Worm (Caenorhabditis elegans) whole organism, L1 larva: Measurements from ENCODE around the gene C15C7.4.

Experiments
- C04F5.9 ChIP-seq: sonication (generic microtip); optimal IDR thresholded peaks from 2 replicates; lab custom pipeline; 2016; ENCODE audit warnings: missing genetic modification characterization, missing compliant biosample characterization
- C16A3.4 ChIP-seq: fragments of 150-350 bp; optimal IDR thresholded peaks from 2 replicates; lab custom pipeline; 2014; ENCODE audit warnings: missing biosample characterization, missing genetic modification characterization
- Y116A8C.19 ChIP-seq: sonication (generic microtip); optimal IDR thresholded peaks from 2 replicates; lab custom pipeline; 2016; ENCODE audit warnings: missing compliant biosample characterization, missing genetic modification characterization, borderline replicate concordance
- aha-1 ChIP-seq: fragments of 150-350 bp; optimal IDR thresholded peaks from 2 replicates; lab custom pipeline; 2014; ENCODE audit warnings: missing biosample characterization, missing genetic modification characterization
- aly-2 ChIP-seq: fragments of 150-350 bp; optimal IDR thresholded peaks from 2 replicates; lab custom pipeline; 2014; ENCODE audit warnings: missing biosample characterization, missing genetic modification characterization
- ama-1 ChIP-seq: fragments of 150-350 bp; optimal IDR thresholded peaks from 2 replicates; lab custom pipeline; 2014
- blmp-1 ChIP-seq: fragments of 150-350 bp; optimal IDR thresholded peaks from 2 replicates; lab custom pipeline; 2014; ENCODE audit warnings: missing biosample characterization, missing genetic modification characterization
- ceh-63 ChIP-seq: fragments of 200-800 bp; sonication (Bioruptor generic); optimal IDR thresholded peaks from 2 replicates; lab custom pipeline; 2018; ENCODE audit warnings: mild to moderate bottlenecking, missing genetic modification characterization, missing compliant biosample characterization
- ceh-8 ChIP-seq: fragments of 200-800 bp; sonication (Bioruptor generic); optimal IDR thresholded peaks from 2 replicates; lab custom pipeline; 2018; ENCODE audit warnings: mild to moderate bottlenecking, missing genetic modification characterization, moderate library complexity, missing compliant biosample characterization
- ceh-82 ChIP-seq, 3 experiments: fragments of 150-350 bp in 1 of 3; sonication (generic microtip) in 2 of 3; optimal IDR thresholded peaks; 2 replicates each; lab custom pipeline; 2014 to 2017; ENCODE audit warnings: missing biosample characterization in 3 of 3, missing genetic modification characterization in 3 of 3
- ceh-90 ChIP-seq: sonication (generic microtip); optimal IDR thresholded peaks from 2 replicates; lab custom pipeline; 2016; ENCODE audit warnings: missing genetic modification characterization, missing compliant biosample characterization
- egl-13 ChIP-seq: sonication (generic microtip); optimal IDR thresholded peaks from 2 replicates; lab custom pipeline; 2016; ENCODE audit warnings: missing genotype, missing genetic modification reagents, missing genetic modification characterization, missing compliant biosample characterization
- egl-27 ChIP-seq, 2 experiments: fragments of 150-350 bp in 1 of 2; sonication (generic microtip); optimal IDR thresholded peaks; 3 replicates each; lab custom pipeline; 2017 to 2018; ENCODE audit warnings: missing biosample characterization in 2 of 2, missing genetic modification characterization in 2 of 2, missing genetic modification reagents in 2 of 2
- elt-2 ChIP-seq: sonication (generic microtip); optimal IDR thresholded peaks from 2 replicates; lab custom pipeline; 2016; ENCODE audit warnings: missing genetic modification characterization, mild to moderate bottlenecking, inconsistent platforms, missing compliant biosample characterization, missing genetic modification reagents
- ets-5 ChIP-seq: fragments of 200-800 bp; sonication (Bioruptor generic); IDR thresholded peaks from 2 replicates; pipeline ENCODE4 v1.3.6; 2022; ENCODE audit warnings: missing genetic modification characterization, missing compliant biosample characterization
- fkh-4 ChIP-seq: sonication (generic microtip); optimal IDR thresholded peaks from 2 replicates; lab custom pipeline; 2016; ENCODE audit warnings: missing compliant biosample characterization, missing genetic modification characterization, borderline replicate concordance
- fkh-8 ChIP-seq: sonication (generic microtip); optimal IDR thresholded peaks from 2 replicates; lab custom pipeline; 2016; ENCODE audit warnings: mild to moderate bottlenecking, missing genetic modification characterization, missing compliant biosample characterization
- jun-1 ChIP-seq: fragments of 150-350 bp; optimal IDR thresholded peaks from 2 replicates; lab custom pipeline; 2014; ENCODE audit warnings: missing biosample characterization, missing genetic modification reagents, missing genetic modification characterization
- lin-14 ChIP-seq: fragments of 200-800 bp; sonication (Bioruptor generic); optimal IDR thresholded peaks from 2 replicates; lab custom pipeline; 2018; ENCODE audit warnings: mild to moderate bottlenecking, missing genetic modification characterization, moderate library complexity, missing compliant biosample characterization
- lin-15B ChIP-seq: fragments of 150-350 bp; sonication (generic microtip); optimal IDR thresholded peaks from 3 replicates; lab custom pipeline; 2014; ENCODE audit warnings: missing biosample characterization, missing genetic modification characterization
- lin-35 ChIP-seq, 2 experiments: fragments of 150-350 bp; optimal IDR thresholded peaks; 2 replicates each; lab custom pipeline; 2014; ENCODE audit warnings: missing biosample characterization in 2 of 2, missing genetic modification characterization in 2 of 2, missing genetic modification reagents in 2 of 2
- lsy-2 ChIP-seq, 2 experiments: fragments of 150-350 bp; optimal IDR thresholded peaks; 2 replicates each; lab custom pipeline; 2014; ENCODE audit warnings: missing biosample characterization in 2 of 2, missing genetic modification characterization in 2 of 2
- mef-2 ChIP-seq: fragments of 150-350 bp; optimal IDR thresholded peaks from 2 replicates; lab custom pipeline; 2014; ENCODE audit warnings: missing biosample characterization, missing genetic modification characterization
- mep-1 ChIP-seq: fragments of 150-350 bp; optimal IDR thresholded peaks from 2 replicates; lab custom pipeline; 2014; ENCODE audit warnings: missing biosample characterization, missing genetic modification characterization
- nhr-12 ChIP-seq: sonication (generic microtip); optimal IDR thresholded peaks from 2 replicates; lab custom pipeline; 2017; ENCODE audit warnings: missing biosample characterization, missing genetic modification characterization
- nhr-19 ChIP-seq: fragments of 200-800 bp; sonication (Bioruptor generic); conservative IDR thresholded peaks from 2 replicates; pipeline ENCODE4 v1.3.6; 2022; ENCODE audit warnings: missing genetic modification characterization, missing compliant biosample characterization
- nhr-237 ChIP-seq: fragments of 150-350 bp; optimal IDR thresholded peaks from 2 replicates; lab custom pipeline; 2014; ENCODE audit warnings: missing biosample characterization, missing genetic modification characterization
- nhr-47 ChIP-seq: sonication (generic microtip); optimal IDR thresholded peaks from 2 replicates; lab custom pipeline; 2016; ENCODE audit warnings: mild to moderate bottlenecking, missing genetic modification characterization, moderate library complexity, missing compliant biosample characterization
- nhr-71 ChIP-seq: sonication (generic microtip); optimal IDR thresholded peaks from 2 replicates; lab custom pipeline; 2016; ENCODE audit warnings: mild to moderate bottlenecking, missing genetic modification characterization, moderate library complexity, missing compliant biosample characterization
- nhr-76 ChIP-seq: sonication (generic microtip); optimal IDR thresholded peaks from 2 replicates; lab custom pipeline; 2017; ENCODE audit warnings: missing biosample characterization, missing genetic modification characterization
- nhr-84 ChIP-seq: sonication (generic microtip); optimal IDR thresholded peaks from 2 replicates; lab custom pipeline; 2017; ENCODE audit warnings: missing biosample characterization, missing genetic modification characterization
- nhr-85 ChIP-seq: sonication (generic microtip); peaks from one replicate; lab custom pipeline; 2016; ENCODE audit warnings: missing genetic modification characterization, inconsistent platforms, missing compliant biosample characterization
- nhr-90 ChIP-seq: sonication (generic microtip); optimal IDR thresholded peaks from 2 replicates; lab custom pipeline; 2016; ENCODE audit warnings: mild to moderate bottlenecking, missing genetic modification characterization, missing compliant biosample characterization; ENCODE audit not compliant: poor library complexity
- pag-3 ChIP-seq: sonication (generic microtip); optimal IDR thresholded peaks from 2 replicates; lab custom pipeline; 2017; ENCODE audit warnings: missing genetic modification characterization, mild to moderate bottlenecking, missing compliant biosample characterization, antibody characterized with exemption, borderline replicate concordance; ENCODE audit not compliant: insufficient read depth
- pax-3 ChIP-seq: fragments of 200-800 bp; sonication (Bioruptor generic); optimal IDR thresholded peaks from 2 replicates; lab custom pipeline; 2018; ENCODE audit warnings: mild to moderate bottlenecking, missing genetic modification characterization, moderate library complexity, missing compliant biosample characterization
- pqm-1 ChIP-seq: sonication (generic microtip); optimal IDR thresholded peaks from 3 replicates; lab custom pipeline; 2017; ENCODE audit warnings: missing biosample characterization, missing genetic modification characterization
- skn-1 ChIP-seq: fragments of 150-350 bp; optimal IDR thresholded peaks from 2 replicates; lab custom pipeline; 2014; ENCODE audit warnings: missing biosample characterization, missing genetic modification characterization
- sup-37 ChIP-seq: fragments of 200-800 bp; sonication (Bioruptor generic); optimal IDR thresholded peaks from 2 replicates; lab custom pipeline; 2018; ENCODE audit warnings: mild to moderate bottlenecking, missing genetic modification characterization, missing compliant biosample characterization
- unc-30 ChIP-seq: sonication (generic microtip); optimal IDR thresholded peaks from 2 replicates; lab custom pipeline; 2017; ENCODE audit warnings: missing biosample characterization, missing genetic modification characterization
- unc-62 ChIP-seq: fragments of 150-350 bp; optimal IDR thresholded peaks from 2 replicates; lab custom pipeline; 2014; ENCODE audit warnings: missing biosample characterization, missing genetic modification reagents, missing genetic modification characterization
- unc-98 ChIP-seq: fragments of 200-800 bp; sonication (Bioruptor generic); IDR thresholded peaks from 2 replicates; pipeline ENCODE4 v1.3.6; 2022; ENCODE audit warnings: missing genetic modification characterization, missing compliant biosample characterization
- vab-15 ChIP-seq: sonication (generic microtip); optimal IDR thresholded peaks from 2 replicates; lab custom pipeline; 2017; ENCODE audit warnings: missing genotype, mild to moderate bottlenecking, missing genetic modification characterization, missing compliant biosample characterization
- ztf-4 ChIP-seq: fragments of 150-350 bp; optimal IDR thresholded peaks from 2 replicates; lab custom pipeline; 2014; ENCODE audit warnings: missing biosample characterization, missing genetic modification characterization

C15C7.4 gene

ce11 chrX:3159542-3159941, 14.2 kb downstream of the C15C7.4 start, which contains the start of gene gcc-1 (continued):
- TF ChIP-seq lin-35 (GFP tag; optimal IDR thresholded peaks at IDR 0.05; lab: Kevin White, UChicago) (peak; percentile 11 to 63), nhr-84 (tag; lab: Kevin White, UChicago) (no peak), nhr-90 (tag; lab: Kevin White, UChicago) (peak; percentile 55), pag-3 (tag; lab: Kevin White, UChicago) (peak; percentile 13), pax-3 (tag; lab: Kevin White, UChicago) (no peak), nhr-47 (tag; lab: Kevin White, UChicago) (peak; percentile 62), pqm-1 (tag; lab: Kevin White, UChicago) (no peak), mep-1 (tag; lab: Kevin White, UChicago) (peak; percentile 10), unc-62 (GFP tag; lab: Kevin White, UChicago) (no peak), aly-2 (tag; lab: Kevin White, UChicago) (no peak), nhr-237 (tag; lab: Kevin White, UChicago) (no peak), C16A3.4 (tag; lab: Kevin White, UChicago) (peak; percentile 49), Y116A8C.19 (tag; lab: Kevin White, UChicago) (no peak), lin-15B (tag; lab: Kevin White, UChicago) (no peak), jun-1 (tag; lab: Kevin White, UChicago) (no peak), skn-1 (no peak), unc-30 (tag; lab: Kevin White, UChicago) (no peak), ets-5 (GFP tag; lab: Robert Waterston, UW) (no peak), ceh-63 (GFP tag; lab: Kevin White, UChicago) (no peak), nhr-19 (GFP tag; lab: Robert Waterston, UW) (peak; percentile 42; the same call in 1 of the 2 replicates), ceh-90 (no peak), nhr-12 (no peak), sup-37 (no peak), fkh-8 (tag; lab: Kevin White, UChicago) (peak; percentile 19), unc-98 (no peak), vab-15 (no peak), egl-13 (tag; lab: Kevin White, UChicago) (no peak), ama-1 (lab: Kevin White, UChicago) (no peak), egl-27 (tag; optimal IDR thresholded peaks at IDR 0.05; lab: Kevin White, UChicago) (no peak), ceh-8 (GFP tag; lab: Kevin White, UChicago) (no peak), fkh-4 (no peak), nhr-76 (tag; lab: Kevin White, UChicago) (no peak), blmp-1 (peak; percentile 75), nhr-71 (tag; lab: Kevin White, UChicago) (peak; percentile 63), aha-1 (tag; lab: Kevin White, UChicago) (no peak), ztf-4 (tag; lab: Kevin White, UChicago) (no peak), nhr-85 (peak; percentile 84), ceh-82 (tag; optimal IDR thresholded peaks at IDR 0.05; lab: Kevin White, UChicago) (peak in 2 of 3 experiments; percentile 16 to 31), lsy-2 (tag; optimal IDR thresholded peaks at IDR 0.05; lab: Kevin White, UChicago) (peak; percentile 5 to 59), C04F5.9 (tag; lab: Kevin White, UChicago) (no peak)

ce11 chrX:3163972-3164575, 18.7 kb downstream of the C15C7.4 start, which contains the start of gene syx-6:
Gene syx-6, plus strand, starts transcription at chrX:3164525.
- TF ChIP-seq mef-2 (tag; lab: Kevin White, UChicago) (no peak), fkh-4 (no peak), C04F5.9 (tag; lab: Kevin White, UChicago) (no peak), lin-14 (GFP tag; lab: Kevin White, UChicago) (peak; percentile 8), elt-2 (tag; lab: Kevin White, UChicago) (peak; percentile 50), nhr-237 (tag; lab: Kevin White, UChicago) (no peak)
